Worm (Caenorhabditis elegans) whole organism, young adult: Measurements from ENCODE around the gene F45E4.6.

Experiments
- F57C9.4 ChIP-seq: sonication (generic microtip); optimal IDR thresholded peaks from 2 replicates; lab custom pipeline; 2017; ENCODE audit warnings: mild to moderate bottlenecking, missing genetic modification characterization, missing compliant biosample characterization
- attf-3 ChIP-seq: fragments of 200-800 bp; sonication (Bioruptor generic); conservative IDR thresholded peaks from 2 replicates; pipeline ENCODE4 v1.3.6; 2022; ENCODE audit warnings: missing genetic modification reagents, missing genetic modification characterization, missing compliant biosample characterization
- cebp-1 ChIP-seq, 2 experiments: fragments of 200-800 bp in 1 of 2; sonication (Bioruptor generic) in 1 of 2; sonication (generic microtip) in 1 of 2; IDR thresholded peaks in 1 of 2; optimal IDR thresholded peaks in 1 of 2; 2 replicates each; pipeline versions ENCODE4 v1.3.6 to Lab custom; 2017 to 2022; ENCODE audit warnings: missing compliant biosample characterization in 2 of 2, missing genetic modification characterization in 2 of 2, mild to moderate bottlenecking in 1 of 2, missing genetic modification reagents in 1 of 2, moderate library complexity in 1 of 2
- him-1 ChIP-seq: sonication (generic microtip); optimal IDR thresholded peaks from 2 replicates; lab custom pipeline; 2016; ENCODE audit warnings: missing genotype, missing genetic modification reagents, missing genetic modification characterization, missing compliant biosample characterization
- hlh-26 ChIP-seq: fragments of 200-800 bp; sonication (Bioruptor generic); conservative IDR thresholded peaks from 2 replicates; pipeline ENCODE4 v1.3.6; 2022; ENCODE audit warnings: missing genetic modification reagents, missing genetic modification characterization, missing compliant biosample characterization
- hmg-20 ChIP-seq: fragments of 200-800 bp; sonication (Bioruptor generic); IDR thresholded peaks from 2 replicates; pipeline ENCODE4 v1.3.6; 2022; ENCODE audit warnings: missing genetic modification reagents, missing genetic modification characterization, missing compliant biosample characterization
- hsf-1 ChIP-seq: fragments of 200-800 bp; sonication (Bioruptor generic); IDR thresholded peaks from 2 replicates; pipeline ENCODE4 v1.3.6; 2022; ENCODE audit warnings: missing genetic modification reagents, missing genetic modification characterization, missing compliant biosample characterization
- lin-40 ChIP-seq: sonication (generic microtip); optimal IDR thresholded peaks from 2 replicates; lab custom pipeline; 2016; ENCODE audit warnings: missing genetic modification characterization, mild to moderate bottlenecking, missing compliant biosample characterization, missing genotype, missing genetic modification reagents
- nfya-2 ChIP-seq: fragments of 200-800 bp; sonication (Bioruptor generic); IDR thresholded peaks from 2 replicates; pipeline ENCODE4 v1.3.6; 2022; ENCODE audit warnings: missing genetic modification reagents, missing genetic modification characterization, missing compliant biosample characterization
- rpc-1 ChIP-seq, 2 experiments: fragments of 150-350 bp in 1 of 2; sonication (generic microtip) in 1 of 2; optimal IDR thresholded peaks; 2 replicates each; lab custom pipeline; 2014 to 2018; ENCODE audit warnings: missing biosample characterization in 1 of 2, missing genetic modification characterization in 1 of 2, missing genetic modification reagents in 1 of 2, missing genotype in 1 of 2
- snpc-4 ChIP-seq, 5 experiments: fragments of 150-350 bp in 1 of 5; sonication (generic microtip) in 4 of 5; optimal IDR thresholded peaks; 2 replicates each; lab custom pipeline; 2014 to 2018; ENCODE audit warnings: missing genetic modification characterization in 5 of 5, missing biosample characterization in 3 of 5, antibody characterized with exemption in 2 of 5, mild to moderate bottlenecking in 2 of 5, missing compliant biosample characterization in 2 of 5, missing genotype in 2 of 5, moderate library complexity in 2 of 5, missing genetic modification reagents in 1 of 5

- no peak for TF ChIP-seq attf-3 (GFP tag; lab: Robert Waterston, UW)
- TF ChIP-seq hmg-20 (GFP tag; lab: Robert Waterston, UW), result no peak
- no peak for TF ChIP-seq rpc-1 (optimal IDR thresholded peaks at IDR 0.05; lab: Kevin White, UChicago)
- no peak for TF ChIP-seq rpc-1 (tag; optimal IDR thresholded peaks at IDR 0.05; lab: Kevin White, UChicago)
- TF ChIP-seq lin-40 (tag; lab: Kevin White, UChicago), result no peak
- no peak for TF ChIP-seq nfya-2 (GFP tag; lab: Robert Waterston, UW)
- TF ChIP-seq snpc-4 (GFP tag; optimal IDR thresholded peaks at IDR 0.05; lab: Kevin White, UChicago), result no peak
- TF ChIP-seq snpc-4 (tag; optimal IDR thresholded peaks at IDR 0.05; lab: Kevin White, UChicago), result no peak
- TF ChIP-seq hsf-1 (GFP tag; lab: Robert Waterston, UW), result no peak
- TF ChIP-seq him-1, result no peak
- no peak for TF ChIP-seq hlh-26
- TF ChIP-seq cebp-1 (GFP tag; IDR thresholded peaks at IDR 0.05; lab: Robert Waterston, UW), result no peak
- TF ChIP-seq cebp-1 (tag; optimal IDR thresholded peaks at IDR 0.05; lab: Kevin White, UChicago), result no peak
- TF ChIP-seq F57C9.4, result no peak
Observed at ce11 chrIV:7623078-7623477, 9.3 kb downstream of the F45E4.6 start.
